Worm (Caenorhabditis elegans): ENCODE results near the gene fbxb-41.
"Not testable (repeated sequence)": the region's sequence is repeated elsewhere in the genome, so short reads cannot be mapped to it uniquely, and the experiment has no call there.

fbxb-41 gene

ce11 chrII:1024684-1025083, 17.4 kb downstream of the fbxb-41 start, which contains the start of gene btb-11:
Gene btb-11, minus strand, starts transcription at chrII:1024784.
- not testable (repeated sequence) for TF ChIP-seq flt-1, pes-1, scrt-1 (GFP tag; IDR thresholded peaks at IDR 0.05)

- not testable (repeated sequence) for TF ChIP-seq ets-7, tra-4, F13C5.2 (tag; optimal IDR thresholded peaks at IDR 0.05)
Observed at ce11 chrII:1006375-1006774, 35.8 kb downstream of the fbxb-41 start, which contains the start of gene F45D11.14. Gene F45D11.14, minus strand, starts transcription at chrII:1006475.

- TF ChIP-seq F13C5.2 (tag; optimal IDR thresholded peaks at IDR 0.05): no peak
- TF ChIP-seq ets-7 (tag; optimal IDR thresholded peaks at IDR 0.05): no peak
- TF ChIP-seq hmbx-1 (tag; optimal IDR thresholded peaks at IDR 0.05): no peak
- TF ChIP-seq sea-1 (GFP tag; conservative IDR thresholded peaks at IDR 0.05): no peak
- TF ChIP-seq aly-1 (tag; optimal IDR thresholded peaks at IDR 0.05): no peak
- TF ChIP-seq ceh-36 (tag; optimal IDR thresholded peaks at IDR 0.05): no peak
- TF ChIP-seq hnd-1 (tag; optimal IDR thresholded peaks at IDR 0.05): no peak
- no peak for TF ChIP-seq tra-4 (tag; optimal IDR thresholded peaks at IDR 0.05)
- no peak for TF ChIP-seq B0310.2 (tag; optimal IDR thresholded peaks at IDR 0.05)
- TF ChIP-seq ceh-13 (GFP tag; optimal IDR thresholded peaks at IDR 0.05): no peak
- no peak for TF ChIP-seq hmg-4 (GFP tag; optimal IDR thresholded peaks at IDR 0.05)
- no peak for TF ChIP-seq ama-1 (optimal IDR thresholded peaks at IDR 0.05)
- no peak for TF ChIP-seq flt-1 (GFP tag; IDR thresholded peaks at IDR 0.05)
- TF ChIP-seq tbx-37 (GFP tag; conservative IDR thresholded peaks at IDR 0.05): no peak
- TF ChIP-seq scrt-1 (GFP tag; IDR thresholded peaks at IDR 0.05): no peak
- TF ChIP-seq pes-1 (GFP tag; IDR thresholded peaks at IDR 0.05): no peak
- no peak for TF ChIP-seq tbx-11 (GFP tag; IDR thresholded peaks at IDR 0.05)
Observed at ce11 chrII:1001351-1001750, 40.8 kb downstream of the fbxb-41 start, which contains the start of the genes fbxb-30 and F45D11.5. Gene fbxb-30, minus strand, starts transcription at chrII:1001451. Gene F45D11.5, plus strand, starts transcription at chrII:1001702.

- TF ChIP-seq tra-4 (tag; optimal IDR thresholded peaks at IDR 0.05): no peak
- TF ChIP-seq pes-1 (GFP tag; IDR thresholded peaks at IDR 0.05): no peak
- TF ChIP-seq ets-7 (tag; optimal IDR thresholded peaks at IDR 0.05): no peak
- no peak for TF ChIP-seq ceh-13 (GFP tag; optimal IDR thresholded peaks at IDR 0.05)
- TF ChIP-seq B0310.2 (tag; optimal IDR thresholded peaks at IDR 0.05): no peak
- TF ChIP-seq ama-1 (optimal IDR thresholded peaks at IDR 0.05): no peak
- TF ChIP-seq tbx-11 (GFP tag; IDR thresholded peaks at IDR 0.05): no peak
- no peak for TF ChIP-seq hmg-4 (GFP tag; optimal IDR thresholded peaks at IDR 0.05)
- TF ChIP-seq hmbx-1 (tag; optimal IDR thresholded peaks at IDR 0.05): no peak
- TF ChIP-seq sea-1 (GFP tag; conservative IDR thresholded peaks at IDR 0.05): no peak
- no peak for TF ChIP-seq tbx-37 (GFP tag; conservative IDR thresholded peaks at IDR 0.05)
- no peak for TF ChIP-seq flt-1 (GFP tag; IDR thresholded peaks at IDR 0.05)
- no peak for TF ChIP-seq ceh-36 (tag; optimal IDR thresholded peaks at IDR 0.05)
- TF ChIP-seq aly-1 (tag; optimal IDR thresholded peaks at IDR 0.05): no peak
- no peak for TF ChIP-seq hnd-1 (tag; optimal IDR thresholded peaks at IDR 0.05)
- TF ChIP-seq F13C5.2 (tag; optimal IDR thresholded peaks at IDR 0.05): no peak
- no peak for TF ChIP-seq scrt-1 (GFP tag; IDR thresholded peaks at IDR 0.05)
Observed at ce11 chrII:999493-999892, 42.6 kb downstream of the fbxb-41 start, which contains the start of gene fbxb-29. Gene fbxb-29, minus strand, starts transcription at chrII:999593.

- not testable (repeated sequence) for TF ChIP-seq aly-1 (tag; optimal IDR thresholded peaks at IDR 0.05); hmg-4 (GFP tag; optimal IDR thresholded peaks at IDR 0.05); flt-1 (GFP tag; IDR thresholded peaks at IDR 0.05)
Observed at ce11 chrII:996112-996511, 46.0 kb downstream of the fbxb-41 start, which contains the start of gene F45D11.11. Gene F45D11.11, minus strand, starts transcription at chrII:996212.

ce11 chrII:994231-994630, 47.9 kb downstream of the fbxb-41 start, which contains the start of gene F45D11.7:
Gene F45D11.7, plus strand, starts transcription at chrII:994531.
- TF ChIP-seq pes-1 (GFP tag; IDR thresholded peaks at IDR 0.05); hnd-1 (tag; optimal IDR thresholded peaks at IDR 0.05); ceh-13 (GFP tag; optimal IDR thresholded peaks at IDR 0.05): not testable (repeated sequence)
